Fruit fly (Drosophila melanogaster) whole organism, larva: Measurements from ENCODE around the gene RfC38.

ENCODE experiments used
- noc ChIP-seq: fragments of 200-800 bp; sonication (Bioruptor generic); optimal IDR thresholded peaks from 3 replicates; lab custom pipeline; 2019; ENCODE audit warnings: missing biosample characterization, mild to moderate bottlenecking, missing genetic modification characterization, moderate library complexity

The RfC38 gene

dm6 chr2L:11130151-11131008 is at the start of gene RfC38, which contains the start of gene CG4751:
Gene RfC38, minus strand, starts transcription at chr2L:11130645.
Gene CG4751, plus strand, starts transcription at chr2L:11130737.
- no peak for TF ChIP-seq noc (tag; lab: Kevin White, UChicago)

- TF ChIP-seq noc (tag; lab: Kevin White, UChicago) = no peak
Measured at dm6 chr2L:11178826-11179391, 48.5 kb upstream of the RfC38 start, which contains the start of gene Boh2. Gene Boh2, plus strand, starts transcription at chr2L:11179032.

- no peak for TF ChIP-seq noc (tag; lab: Kevin White, UChicago)
Measured at dm6 chr2L:11178334-11178733, 47.9 kb upstream of the RfC38 start.

dm6 chr2L:11175393-11176258 is 45.2 kb upstream of the RfC38 start:
- no peak for TF ChIP-seq noc (tag; lab: Kevin White, UChicago)

dm6 chr2L:11171615-11172356 is 41.3 kb upstream of the RfC38 start, which contains the start of gene Vm32E:
Gene Vm32E, minus strand, starts transcription at chr2L:11171665.
- TF ChIP-seq noc (tag; lab: Kevin White, UChicago) = no peak

- TF ChIP-seq noc (tag; lab: Kevin White, UChicago) = no peak
Measured at dm6 chr2L:11170549-11170948, 40.1 kb upstream of the RfC38 start.

dm6 chr2L:11169904-11170303 is 39.5 kb upstream of the RfC38 start:
- no peak for TF ChIP-seq noc (tag; lab: Kevin White, UChicago)

dm6 chr2L:11168684-11169549 is 38.5 kb upstream of the RfC38 start:
- TF ChIP-seq noc (tag; lab: Kevin White, UChicago) = no peak

- no peak for TF ChIP-seq noc (tag; lab: Kevin White, UChicago)
Measured at dm6 chr2L:11167997-11168396, 37.6 kb upstream of the RfC38 start.

dm6 chr2L:11155166-11155958 is 24.9 kb upstream of the RfC38 start, which contains the start of gene CG6287:
Gene CG6287, minus strand, starts transcription at chr2L:11155721.
- TF ChIP-seq noc (tag; lab: Kevin White, UChicago) = peak; percentile 68

dm6 chr2L:11148969-11149368 is 18.5 kb upstream of the RfC38 start, which contains the start of gene Gyc32E:
Gene Gyc32E, minus strand, starts transcription at chr2L:11149101.
- no peak for TF ChIP-seq noc (tag; lab: Kevin White, UChicago)

- TF ChIP-seq noc (tag; lab: Kevin White, UChicago) = no peak
Measured at dm6 chr2L:11145317-11145716, 14.9 kb upstream of the RfC38 start, which contains the start of gene CG31867. Gene CG31867, minus strand, starts transcription at chr2L:11145417.

- no peak for TF ChIP-seq noc (tag; lab: Kevin White, UChicago)
Measured at dm6 chr2L:11136093-11136492, 5.6 kb upstream of the RfC38 start, which contains the start of gene hgo. Gene hgo, plus strand, starts transcription at chr2L:11136393.
